5 worm cellular contexts compared by ENCODE assay signal in the genomic region with DNA sequence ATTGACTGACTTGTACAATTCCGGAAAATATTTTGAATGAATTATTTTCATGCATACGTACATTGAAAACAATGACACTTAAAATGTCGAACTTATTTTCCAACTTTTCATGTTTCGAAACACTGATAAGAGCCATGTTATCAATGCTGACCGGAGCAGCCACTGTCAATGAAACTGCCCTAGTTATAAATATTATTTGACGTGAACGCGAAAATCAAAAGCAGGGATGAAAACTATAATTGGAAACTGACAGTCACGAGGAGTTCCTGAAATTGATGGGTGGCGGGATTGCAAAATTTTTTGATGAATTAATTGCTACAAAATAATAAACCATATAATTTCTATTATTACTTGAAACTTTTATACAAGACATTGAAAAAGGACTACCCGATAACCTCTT.
TF ChIP-seq lines count a peak whose summit lies in the region.

No protein-coding gene starts in this region.

TF ChIP-seq in whole organism, L1 larva, 84 proteins besides CTCF, POLR2A, EP300 and RAD21:
- TF ChIP-seq ceh-88 (GFP tag; IDR thresholded peaks at IDR 0.05; lab: Robert Waterston, UW) = no peak
- peak; percentile 47 for TF ChIP-seq elt-2 (tag; optimal IDR thresholded peaks at IDR 0.05; lab: Kevin White, UChicago)

TF ChIP-seq in whole organism, L2 larva, 48 proteins besides CTCF, POLR2A, EP300 and RAD21:
- TF ChIP-seq nhr-129 (tag; optimal IDR thresholded peaks at IDR 0.05; lab: Kevin White, UChicago) = no peak
- no peak for TF ChIP-seq R02D3.7 (tag; optimal IDR thresholded peaks at IDR 0.05; lab: Kevin White, UChicago)
- TF ChIP-seq snpc-4 (tag; optimal IDR thresholded peaks at IDR 0.05; lab: Kevin White, UChicago) = no peak
- TF ChIP-seq unc-62 (GFP tag; optimal IDR thresholded peaks at IDR 0.05; lab: Kevin White, UChicago) = no peak
- no peak for TF ChIP-seq lin-13 (GFP tag; optimal IDR thresholded peaks at IDR 0.05; lab: Kevin White, UChicago)
- TF ChIP-seq ama-1 (optimal IDR thresholded peaks at IDR 0.05; lab: Kevin White, UChicago) = no peak
- TF ChIP-seq Y55F3AM.14 (GFP tag; optimal IDR thresholded peaks at IDR 0.05; lab: Kevin White, UChicago) = no peak
- TF ChIP-seq mdl-1 (tag; optimal IDR thresholded peaks at IDR 0.05; lab: Kevin White, UChicago) = no peak
- peak; percentile 5 for TF ChIP-seq sma-9 (GFP tag; optimal IDR thresholded peaks at IDR 0.05; lab: Kevin White, UChicago)
- TF ChIP-seq sma-9 (tag; optimal IDR thresholded peaks at IDR 0.05; lab: Kevin White, UChicago) = no peak
- TF ChIP-seq fos-1 (tag; optimal IDR thresholded peaks at IDR 0.05; lab: Kevin White, UChicago) = peak; percentile 51
- TF ChIP-seq gmeb-1 (tag; optimal IDR thresholded peaks at IDR 0.05; lab: Kevin White, UChicago) = peak; percentile 31
- TF ChIP-seq nhr-10 (tag; optimal IDR thresholded peaks at IDR 0.05; lab: Kevin White, UChicago) = no peak

TF ChIP-seq in whole organism, L3 larva, 47 proteins besides CTCF, POLR2A, EP300 and RAD21:
- peak; percentile 80 for TF ChIP-seq elt-2 (tag; optimal IDR thresholded peaks at IDR 0.05; lab: Kevin White, UChicago)
- TF ChIP-seq lsy-12 (tag; optimal IDR thresholded peaks at IDR 0.05; lab: Kevin White, UChicago) = no peak
- no peak for TF ChIP-seq nhr-43 (tag; optimal IDR thresholded peaks at IDR 0.05; lab: Kevin White, UChicago; ENCODE audit: poor library complexity, severe bottlenecking)
- no peak for TF ChIP-seq fkh-10 (GFP tag; optimal IDR thresholded peaks at IDR 0.05; lab: Kevin White, UChicago)
- peak; percentile 75 for TF ChIP-seq pqm-1 (tag; optimal IDR thresholded peaks at IDR 0.05; lab: Kevin White, UChicago)

TF ChIP-seq in whole organism, L4 larva, 104 proteins besides CTCF, POLR2A, EP300 and RAD21:
- peak; percentile 49 for TF ChIP-seq nhr-28 (tag; optimal IDR thresholded peaks at IDR 0.05; lab: Kevin White, UChicago)
- peak; percentile 73 for TF ChIP-seq pqm-1 (tag; optimal IDR thresholded peaks at IDR 0.05; lab: Kevin White, UChicago)
- TF ChIP-seq dve-1 (tag; optimal IDR thresholded peaks at IDR 0.05; lab: Kevin White, UChicago; ENCODE audit: insufficient read depth) = peak; percentile 74
- no peak for TF ChIP-seq pha-4 (GFP tag; IDR thresholded peaks at IDR 0.05; lab: Robert Waterston, UW)
- TF ChIP-seq pha-4 (tag; optimal IDR thresholded peaks at IDR 0.05; lab: Kevin White, UChicago) = no peak
- no peak for TF ChIP-seq mxl-3 (GFP tag; optimal IDR thresholded peaks at IDR 0.05; lab: Kevin White, UChicago)
- peak; percentile 44 for TF ChIP-seq hlh-30 (tag; optimal IDR thresholded peaks at IDR 0.05; lab: Kevin White, UChicago; ENCODE audit: insufficient read depth)
- TF ChIP-seq nhr-48 (tag; optimal IDR thresholded peaks at IDR 0.05; lab: Kevin White, UChicago) = peak; percentile 39
- TF ChIP-seq ceh-82 (tag; optimal IDR thresholded peaks at IDR 0.05; lab: Kevin White, UChicago) = no peak
- TF ChIP-seq daf-16 (GFP tag; optimal IDR thresholded peaks at IDR 0.05; lab: Kevin White, UChicago) = peak in 1 of 2 experiments; percentile 19
- TF ChIP-seq daf-16 (tag; optimal IDR thresholded peaks at IDR 0.05; lab: Kevin White, UChicago) = peak; percentile 97
- TF ChIP-seq duxl-1 (tag; optimal IDR thresholded peaks at IDR 0.05; lab: Kevin White, UChicago; ENCODE audit: poor library complexity) = no peak
- peak; percentile 82 for TF ChIP-seq hlh-11 (tag; optimal IDR thresholded peaks at IDR 0.05; lab: Kevin White, UChicago)
- peak; percentile 21 for TF ChIP-seq nhr-102 (tag; optimal IDR thresholded peaks at IDR 0.05; lab: Kevin White, UChicago)
- no peak for TF ChIP-seq ces-1 (GFP tag; optimal IDR thresholded peaks at IDR 0.05; lab: Kevin White, UChicago)
- TF ChIP-seq tra-1 (GFP tag; IDR thresholded peaks at IDR 0.05; lab: Robert Waterston, UW) = peak; percentile 75
- TF ChIP-seq lin-1 (GFP tag; IDR thresholded peaks at IDR 0.05; lab: Robert Waterston, UW) = peak; percentile 68; the same call in 1 of the 2 replicates
- TF ChIP-seq dmd-6 (GFP tag; IDR thresholded peaks at IDR 0.05; lab: Robert Waterston, UW) = peak; percentile 91
- peak; percentile 80 for TF ChIP-seq php-3 (GFP tag; IDR thresholded peaks at IDR 0.05; lab: Robert Waterston, UW)
- peak in 1 of 2 experiments; percentile 98 for TF ChIP-seq unc-62 (GFP tag; optimal IDR thresholded peaks at IDR 0.05 in 1 of 2; lab: Kevin White, UChicago)
- TF ChIP-seq unc-62 (tag; optimal IDR thresholded peaks at IDR 0.05; lab: Kevin White, UChicago) = no peak
- no peak for TF ChIP-seq nhr-111 (GFP tag; optimal IDR thresholded peaks at IDR 0.05; lab: Kevin White, UChicago)
- TF ChIP-seq fos-1 (tag; optimal IDR thresholded peaks at IDR 0.05; lab: Kevin White, UChicago) = no peak

TF ChIP-seq in whole organism, young adult, 124 proteins besides CTCF, POLR2A, EP300 and RAD21:
- TF ChIP-seq F39B2.1 (GFP tag; IDR thresholded peaks at IDR 0.05; lab: Robert Waterston, UW) (no peak), hrde-1 (tag; optimal IDR thresholded peaks at IDR 0.05; lab: Kevin White, UChicago; ENCODE audit: borderline replicate concordance) (no peak), snpc-4 (GFP tag; optimal IDR thresholded peaks at IDR 0.05; lab: Kevin White, UChicago) (no peak), snpc-4 (tag; optimal IDR thresholded peaks at IDR 0.05; lab: Kevin White, UChicago) (peak in 1 of 4 experiments; percentile 31), attf-5 (GFP tag; optimal IDR thresholded peaks at IDR 0.05; lab: Kevin White, UChicago) (no peak), ztf-22 (GFP tag; optimal IDR thresholded peaks at IDR 0.05; lab: Kevin White, UChicago) (peak; percentile 37), mel-28 (tag; optimal IDR thresholded peaks at IDR 0.05; lab: Kevin White, UChicago; ENCODE audit: borderline replicate concordance) (no peak), snpc-1.3 (tag; optimal IDR thresholded peaks at IDR 0.05; lab: Kevin White, UChicago; ENCODE audit: insufficient read depth) (no peak), cebp-2 (GFP tag; IDR thresholded peaks at IDR 0.05; lab: Robert Waterston, UW) (no peak), ekl-4 (GFP tag; IDR thresholded peaks at IDR 0.05; lab: Robert Waterston, UW) (no peak), B0019.2 (GFP tag; conservative IDR thresholded peaks at IDR 0.05; lab: Robert Waterston, UW) (no peak), unc-130 (GFP tag; optimal IDR thresholded peaks at IDR 0.05; lab: Kevin White, UChicago) (no peak), nhr-179 (tag; optimal IDR thresholded peaks at IDR 0.05; lab: Kevin White, UChicago) (no peak), nhr-27 (tag; optimal IDR thresholded peaks at IDR 0.05; lab: Kevin White, UChicago) (no peak), rpc-1 (optimal IDR thresholded peaks at IDR 0.05; lab: Kevin White, UChicago) (no peak), rpc-1 (tag; optimal IDR thresholded peaks at IDR 0.05; lab: Kevin White, UChicago) (no peak), dox-1 (GFP tag; IDR thresholded peaks at IDR 0.05; lab: Robert Waterston, UW) (no peak), athp-1 (tag; optimal IDR thresholded peaks at IDR 0.05; lab: Kevin White, UChicago) (no peak), mcd-1 (GFP tag; IDR thresholded peaks at IDR 0.05; lab: Robert Waterston, UW) (no peak), egl-44 (GFP tag; IDR thresholded peaks at IDR 0.05; lab: Robert Waterston, UW) (0 out of 2 replicates have a peak, but pooled peaks have one; percentile 20), Y56A3A.18 (GFP tag; IDR thresholded peaks at IDR 0.05; lab: Robert Waterston, UW) (no peak), egl-18 (GFP tag; IDR thresholded peaks at IDR 0.05; lab: Robert Waterston, UW) (no peak), ets-4 (GFP tag; optimal IDR thresholded peaks at IDR 0.05; lab: Kevin White, UChicago) (peak; percentile 10), let-607 (tag; optimal IDR thresholded peaks at IDR 0.05; lab: Kevin White, UChicago) (peak; percentile 26 to 67), F22D6.2 (tag; optimal IDR thresholded peaks at IDR 0.05; lab: Kevin White, UChicago) (no peak), nhr-120 (GFP tag; IDR thresholded peaks at IDR 0.05; lab: Robert Waterston, UW) (no peak), C06A6.2 (GFP tag; conservative IDR thresholded peaks at IDR 0.05; lab: Robert Waterston, UW) (no peak), lsy-27 (tag; optimal IDR thresholded peaks at IDR 0.05; lab: Kevin White, UChicago; ENCODE audit: borderline replicate concordance, insufficient read depth) (no peak), Y95B8A.8 (GFP tag; IDR thresholded peaks at IDR 0.05; lab: Robert Waterston, UW) (no peak), tbp1 (GFP tag; optimal IDR thresholded peaks at IDR 0.05; lab: Kevin White, UChicago) (peak; percentile 1), xnd-1 (tag; optimal IDR thresholded peaks at IDR 0.05; lab: Kevin White, UChicago) (no peak), Y67H2A.10 (GFP tag; conservative IDR thresholded peaks at IDR 0.05; lab: Robert Waterston, UW) (no peak), cebp-1 (GFP tag; IDR thresholded peaks at IDR 0.05; lab: Robert Waterston, UW) (peak; percentile 16; the same call in 1 of the 2 replicates), cebp-1 (tag; optimal IDR thresholded peaks at IDR 0.05; lab: Kevin White, UChicago) (no peak), ceh-58 (GFP tag; IDR thresholded peaks at IDR 0.05; lab: Robert Waterston, UW) (no peak), nhr-80 (tag; optimal IDR thresholded peaks at IDR 0.05; lab: Kevin White, UChicago) (peak; percentile 90), atf-7 (tag; optimal IDR thresholded peaks at IDR 0.05; lab: Kevin White, UChicago) (peak; percentile 46), ztf-25 (GFP tag; IDR thresholded peaks at IDR 0.05; lab: Robert Waterston, UW) (no peak), madf-10 (tag; optimal IDR thresholded peaks at IDR 0.05; lab: Kevin White, UChicago) (peak; percentile 28), zfh-2 (GFP tag; conservative IDR thresholded peaks at IDR 0.05; lab: Robert Waterston, UW) (no peak), F57A8.1 (GFP tag; optimal IDR thresholded peaks at IDR 0.05; lab: Kevin White, UChicago) (no peak), pha-4 (tag; optimal IDR thresholded peaks at IDR 0.05; lab: Kevin White, UChicago) (peak; percentile 27)
